Comparison of ENCODE assay signal across 5 fruit fly cellular contexts in the genomic region with DNA sequence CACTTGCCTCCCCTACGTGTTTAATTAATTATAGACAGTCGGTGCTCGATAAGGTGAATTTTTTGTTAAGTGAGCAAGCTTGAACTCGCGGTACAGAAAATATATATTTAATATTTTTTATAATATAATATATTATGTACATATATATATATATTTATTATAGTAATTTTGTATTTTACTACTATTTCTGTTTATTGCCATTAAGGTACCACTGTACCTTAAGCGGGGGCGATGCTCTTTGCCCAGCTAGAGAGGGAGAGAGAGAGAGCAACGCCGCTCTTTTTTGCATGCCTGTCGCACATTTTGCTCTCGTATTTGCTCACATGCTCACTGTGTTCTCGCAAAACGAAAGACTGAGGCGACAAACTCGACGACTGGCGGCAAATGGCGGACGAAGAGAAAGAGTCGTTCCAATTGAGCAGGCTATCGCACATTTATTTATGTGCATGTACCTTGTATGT.
TF ChIP-seq lines count a peak whose summit lies in the region.

No protein-coding gene starts in this region.

- no peak for TF ChIP-seq CTCF in whole organism, embryonic (GFP tag; optimal IDR thresholded peaks at IDR 0.05; lab: Kevin White, UChicago)

TF ChIP-seq in whole organism, adult, 20 proteins besides CTCF, POLR2A, EP300 and RAD21 (continues in another document):
- TF ChIP-seq CG7101 (tag; optimal IDR thresholded peaks at IDR 0.05; lab: Kevin White, UChicago) (peak; percentile 75), Clk (GFP tag; optimal IDR thresholded peaks at IDR 0.05; lab: Kevin White, UChicago) (no peak), tj (GFP tag; optimal IDR thresholded peaks at IDR 0.05; lab: Kevin White, UChicago) (no peak), CG1620 (GFP tag; optimal IDR thresholded peaks at IDR 0.05; lab: Kevin White, UChicago) (no peak), ovo (GFP tag; optimal IDR thresholded peaks at IDR 0.05; lab: Kevin White, UChicago) (peak; percentile 32), Crg-1 (GFP tag; optimal IDR thresholded peaks at IDR 0.05; lab: Kevin White, UChicago) (no peak), Hr96 (GFP tag; optimal IDR thresholded peaks at IDR 0.05; lab: Kevin White, UChicago) (no peak), CG7045 (GFP tag; optimal IDR thresholded peaks at IDR 0.05; lab: Kevin White, UChicago) (peak; percentile 24), CG11617 (GFP tag; optimal IDR thresholded peaks at IDR 0.05; lab: Kevin White, UChicago) (peak; percentile 30), CG14711 (tag; optimal IDR thresholded peaks at IDR 0.05; lab: Kevin White, UChicago) (peak; percentile 62), cic (GFP tag; optimal IDR thresholded peaks at IDR 0.05; lab: Kevin White, UChicago) (no peak), Mnt (GFP tag; optimal IDR thresholded peaks at IDR 0.05; lab: Kevin White, UChicago) (no peak), cnc (optimal IDR thresholded peaks at IDR 0.05; lab: Kevin White, UChicago) (no peak), CG12768 (GFP tag; optimal IDR thresholded peaks at IDR 0.05; lab: Kevin White, UChicago) (peak; percentile 38), kay (GFP tag; lab: Kevin White, UChicago; ENCODE audit: borderline replicate concordance) (no peak), CG33017 (tag; optimal IDR thresholded peaks at IDR 0.05; lab: Kevin White, UChicago) (peak; percentile 67), CG5204 (GFP tag; optimal IDR thresholded peaks at IDR 0.05; lab: Kevin White, UChicago) (no peak)

TF ChIP-seq in whole organism, embryonic, 481 proteins besides CTCF, POLR2A, EP300 and RAD21 (continues in another document):
- no peak for TF ChIP-seq CG32767 (GFP tag; IDR thresholded peaks at IDR 0.05; lab: Robert Waterston, UW)
- TF ChIP-seq CG10321 (GFP tag; IDR thresholded peaks at IDR 0.05; lab: Robert Waterston, UW) = no peak
- 0 out of 2 replicates have a peak, but pooled peaks have one; percentile 16 for TF ChIP-seq rib (GFP tag; IDR thresholded peaks at IDR 0.05; lab: Robert Waterston, UW)
- TF ChIP-seq CG7745 (tag; optimal IDR thresholded peaks at IDR 0.05; lab: Kevin White, UChicago) = no peak
- TF ChIP-seq CG3281 (GFP tag; optimal IDR thresholded peaks at IDR 0.05; lab: Kevin White, UChicago) = peak; percentile 45
- no peak for TF ChIP-seq aop (GFP tag; IDR thresholded peaks at IDR 0.05; lab: Robert Waterston, UW)
- peak; percentile 57 for TF ChIP-seq unpg (GFP tag; optimal IDR thresholded peaks at IDR 0.05; lab: Kevin White, UChicago)
- TF ChIP-seq hb (GFP tag; IDR thresholded peaks at IDR 0.05; lab: Robert Waterston, UW; ENCODE audit: partially characterized antibody) = no peak
- TF ChIP-seq Poxn (GFP tag; IDR thresholded peaks at IDR 0.05; lab: Robert Waterston, UW) = 0 out of 2 replicates have a peak, but pooled peaks have one; percentile 25
- no peak for TF ChIP-seq B-H2 (GFP tag; optimal IDR thresholded peaks at IDR 0.05; lab: Kevin White, UChicago)
- TF ChIP-seq gro (GFP tag; optimal IDR thresholded peaks at IDR 0.05; lab: Kevin White, UChicago) = no peak
- peak; percentile 74 for TF ChIP-seq Meics (GFP tag; optimal IDR thresholded peaks at IDR 0.05; lab: Kevin White, UChicago)
- peak; percentile 55 for TF ChIP-seq Ptx1 (GFP tag; IDR thresholded peaks at IDR 0.05; lab: Robert Waterston, UW)
- no peak for TF ChIP-seq CG17186 (GFP tag; optimal IDR thresholded peaks at IDR 0.05; lab: Kevin White, UChicago)
- TF ChIP-seq luna (GFP tag; optimal IDR thresholded peaks at IDR 0.05; lab: Kevin White, UChicago) = no peak
- no peak for TF ChIP-seq az2 (GFP tag; optimal IDR thresholded peaks at IDR 0.05; lab: Kevin White, UChicago)
- no peak for TF ChIP-seq CG12942 (GFP tag; optimal IDR thresholded peaks at IDR 0.05; lab: Kevin White, UChicago)

TF ChIP-seq in whole organism, prepupa, 60 proteins besides CTCF, POLR2A, EP300 and RAD21 (continues in another document):
- TF ChIP-seq Eip78C (GFP tag; lab: Kevin White, UChicago) = peak; percentile 74
- peak; percentile 61 for TF ChIP-seq CG34406 (GFP tag; optimal IDR thresholded peaks at IDR 0.05; lab: Kevin White, UChicago)
- peak; percentile 73 for TF ChIP-seq CG6808 (GFP tag; optimal IDR thresholded peaks at IDR 0.05; lab: Kevin White, UChicago)
- TF ChIP-seq esn (GFP tag; optimal IDR thresholded peaks at IDR 0.05; lab: Kevin White, UChicago) = peak; percentile 52
- peak; percentile 65 for TF ChIP-seq Gug (GFP tag; IDR thresholded peaks at IDR 0.05; lab: Robert Waterston, UW)
- peak; percentile 86 for TF ChIP-seq eg (GFP tag; IDR thresholded peaks at IDR 0.05; lab: Robert Waterston, UW)
- TF ChIP-seq CG1621 (tag; optimal IDR thresholded peaks at IDR 0.05; lab: Kevin White, UChicago) = peak; percentile 28
- no peak for TF ChIP-seq svp (GFP tag; lab: Kevin White, UChicago)
- peak; percentile 57 for TF ChIP-seq CG11294 (GFP tag; IDR thresholded peaks at IDR 0.05; lab: Robert Waterston, UW)
- TF ChIP-seq CG10631 (GFP tag; optimal IDR thresholded peaks at IDR 0.05; lab: Kevin White, UChicago) = peak; percentile 73
- TF ChIP-seq pdm3 (GFP tag; optimal IDR thresholded peaks at IDR 0.05; lab: Kevin White, UChicago) = peak; percentile 27
- TF ChIP-seq CG11902 (GFP tag; optimal IDR thresholded peaks at IDR 0.05; lab: Kevin White, UChicago) = peak; percentile 16
- peak; percentile 4 for TF ChIP-seq Blimp-1 (GFP tag; optimal IDR thresholded peaks at IDR 0.05; lab: Kevin White, UChicago)
- TF ChIP-seq CG10669 (GFP tag; optimal IDR thresholded peaks at IDR 0.05; lab: Kevin White, UChicago) = peak; percentile 65
- TF ChIP-seq Eip75B (GFP tag; optimal IDR thresholded peaks at IDR 0.05; lab: Kevin White, UChicago) = peak; percentile 34
- no peak for TF ChIP-seq Eip93F (GFP tag; optimal IDR thresholded peaks at IDR 0.05; lab: Kevin White, UChicago)
- TF ChIP-seq CG8319 (GFP tag; optimal IDR thresholded peaks at IDR 0.05; lab: Kevin White, UChicago) = peak; percentile 8
- peak; percentile 68 for TF ChIP-seq dsx (GFP tag; optimal IDR thresholded peaks at IDR 0.05; lab: Kevin White, UChicago; ENCODE audit: poor library complexity, severe bottlenecking)
- TF ChIP-seq dac (GFP tag; optimal IDR thresholded peaks at IDR 0.05; lab: Kevin White, UChicago) = peak; percentile 51

TF ChIP-seq in whole organism, pupa, 21 proteins besides CTCF, POLR2A, EP300 and RAD21 (continues in another document):
- TF ChIP-seq CG9948 (tag; optimal IDR thresholded peaks at IDR 0.05; lab: Kevin White, UChicago) (peak; percentile 70), EcR (GFP tag; optimal IDR thresholded peaks at IDR 0.05; lab: Kevin White, UChicago) (peak; percentile 93), CG15710 (tag; optimal IDR thresholded peaks at IDR 0.05; lab: Kevin White, UChicago) (peak; percentile 69), CG14655 (GFP tag; optimal IDR thresholded peaks at IDR 0.05; lab: Kevin White, UChicago) (peak; percentile 82), CG13204 (GFP tag; optimal IDR thresholded peaks at IDR 0.05; lab: Kevin White, UChicago) (peak; percentile 35), Snoo (tag; optimal IDR thresholded peaks at IDR 0.05; lab: Kevin White, UChicago) (peak; percentile 47), CG8159 (tag; optimal IDR thresholded peaks at IDR 0.05; lab: Kevin White, UChicago) (peak; percentile 77), Ets98B (GFP tag; IDR thresholded peaks at IDR 0.05; lab: Robert Waterston, UW) (peak; percentile 79), CG17806 (tag; optimal IDR thresholded peaks at IDR 0.05; lab: Kevin White, UChicago) (peak; percentile 67), CG12605 (GFP tag; IDR thresholded peaks at IDR 0.05; lab: Robert Waterston, UW) (peak; percentile 53; the same call in 1 of the 2 replicates), CG10348 (GFP tag; IDR thresholded peaks at IDR 0.05; lab: Robert Waterston, UW) (no peak), CG34367 (tag; optimal IDR thresholded peaks at IDR 0.05; lab: Kevin White, UChicago) (peak; percentile 46), D1 (tag; optimal IDR thresholded peaks at IDR 0.05; lab: Kevin White, UChicago) (no peak), Pif1B (GFP tag; optimal IDR thresholded peaks at IDR 0.05; lab: Kevin White, UChicago) (peak; percentile 56), Pif1A (GFP tag; optimal IDR thresholded peaks at IDR 0.05; lab: Kevin White, UChicago) (peak; percentile 35), rn (GFP tag; IDR thresholded peaks at IDR 0.05; lab: Robert Waterston, UW) (no peak), CG8301 (tag; optimal IDR thresholded peaks at IDR 0.05; lab: Kevin White, UChicago) (peak; percentile 54), fd96Ca (GFP tag; IDR thresholded peaks at IDR 0.05; lab: Robert Waterston, UW) (peak; percentile 69; the same call in 2 of the 3 replicates), gl (tag; optimal IDR thresholded peaks at IDR 0.05; lab: Kevin White, UChicago) (no peak)

TF ChIP-seq in whole organism, wandering third instar larva, 38 proteins besides CTCF, POLR2A, EP300 and RAD21 (continues in another document):
- TF ChIP-seq Hr83 (GFP tag; optimal IDR thresholded peaks at IDR 0.05; lab: Kevin White, UChicago; ENCODE audit: poor library complexity, severe bottlenecking) = no peak
- peak; percentile 88 for TF ChIP-seq Dif (GFP tag; optimal IDR thresholded peaks at IDR 0.05; lab: Kevin White, UChicago; ENCODE audit: partially characterized antibody)
- TF ChIP-seq br (GFP tag; optimal IDR thresholded peaks at IDR 0.05; lab: Kevin White, UChicago) = no peak
- TF ChIP-seq Vsx2 (GFP tag; optimal IDR thresholded peaks at IDR 0.05; lab: Kevin White, UChicago; ENCODE audit: partially characterized antibody) = peak; percentile 69
- no peak for TF ChIP-seq N (GFP tag; optimal IDR thresholded peaks at IDR 0.05; lab: Kevin White, UChicago)
- TF ChIP-seq brk (GFP tag; optimal IDR thresholded peaks at IDR 0.05; lab: Kevin White, UChicago) = no peak
- TF ChIP-seq HLH106 (tag; optimal IDR thresholded peaks at IDR 0.05; lab: Kevin White, UChicago) = peak; percentile 76
- TF ChIP-seq dsf (GFP tag; optimal IDR thresholded peaks at IDR 0.05; lab: Kevin White, UChicago; ENCODE audit: borderline replicate concordance) = no peak
- TF ChIP-seq Hnf4 (GFP tag; optimal IDR thresholded peaks at IDR 0.05; lab: Kevin White, UChicago) = no peak
- no peak for TF ChIP-seq lola (GFP tag; optimal IDR thresholded peaks at IDR 0.05; lab: Kevin White, UChicago)
- peak; percentile 31 for TF ChIP-seq CG9705 (GFP tag; optimal IDR thresholded peaks at IDR 0.05; lab: Kevin White, UChicago)
- peak in 1 of 2 experiments; percentile 57 for TF ChIP-seq foxo (GFP tag; optimal IDR thresholded peaks at IDR 0.05; lab: Kevin White, UChicago)
- no peak for TF ChIP-seq tai (GFP tag; optimal IDR thresholded peaks at IDR 0.05; lab: Kevin White, UChicago)
- TF ChIP-seq Myc (optimal IDR thresholded peaks at IDR 0.05; lab: Kevin White, UChicago) = no peak
- TF ChIP-seq woc (GFP tag; optimal IDR thresholded peaks at IDR 0.05; lab: Kevin White, UChicago) = no peak
- no peak for TF ChIP-seq GATAd (GFP tag; optimal IDR thresholded peaks at IDR 0.05; lab: Kevin White, UChicago)
- no peak for TF ChIP-seq ey (GFP tag; optimal IDR thresholded peaks at IDR 0.05; lab: Kevin White, UChicago)
- TF ChIP-seq rgr (GFP tag; optimal IDR thresholded peaks at IDR 0.05; lab: Kevin White, UChicago) = peak; percentile 33
- no peak for TF ChIP-seq jim (GFP tag; optimal IDR thresholded peaks at IDR 0.05; lab: Kevin White, UChicago)
- peak; percentile 32 for TF ChIP-seq h (GFP tag; optimal IDR thresholded peaks at IDR 0.05; lab: Kevin White, UChicago)
- TF ChIP-seq CG32264 (GFP tag; optimal IDR thresholded peaks at IDR 0.05; lab: Kevin White, UChicago) = no peak
- TF ChIP-seq Sp1 (GFP tag; optimal IDR thresholded peaks at IDR 0.05; lab: Kevin White, UChicago) = peak; percentile 72
